Worm (Caenorhabditis elegans) whole organism, L1 larva: ENCODE measurements around the gene C43D7.8.

Experiments used
- ama-1 ChIP-seq: fragments of 150-350 bp; optimal IDR thresholded peaks from 2 replicates; lab custom pipeline; 2014
- blmp-1 ChIP-seq: fragments of 150-350 bp; optimal IDR thresholded peaks from 2 replicates; lab custom pipeline; 2014; ENCODE audit warnings: missing biosample characterization, missing genetic modification characterization
- egl-27 ChIP-seq, 2 experiments: fragments of 150-350 bp in 1 of 2; sonication (generic microtip); optimal IDR thresholded peaks; 3 replicates each; lab custom pipeline; 2017 to 2018; ENCODE audit warnings: missing biosample characterization in 2 of 2, missing genetic modification characterization in 2 of 2, missing genetic modification reagents in 2 of 2
- elt-3 ChIP-seq, 6 experiments: fragments of 150-350 bp in 1 of 6; sonication (generic microtip); optimal IDR thresholded peaks; 2 replicates each; lab custom pipeline; 2017 to 2018; ENCODE audit warnings: missing biosample characterization in 6 of 6, missing genetic modification characterization in 6 of 6, inconsistent platforms in 1 of 6
- nhr-11 ChIP-seq: fragments of 150-350 bp; optimal IDR thresholded peaks from 2 replicates; lab custom pipeline; 2014; ENCODE audit warnings: missing biosample characterization, missing genetic modification characterization
- nhr-237 ChIP-seq: fragments of 150-350 bp; optimal IDR thresholded peaks from 2 replicates; lab custom pipeline; 2014; ENCODE audit warnings: missing biosample characterization, missing genetic modification characterization
- nhr-77 ChIP-seq: fragments of 150-350 bp; optimal IDR thresholded peaks from 2 replicates; lab custom pipeline; 2014; ENCODE audit warnings: missing biosample characterization, missing genetic modification characterization
- snpc-4 ChIP-seq: fragments of 150-350 bp; optimal IDR thresholded peaks from 2 replicates; lab custom pipeline; 2014; ENCODE audit warnings: missing biosample characterization, missing genetic modification characterization
- snu-23 ChIP-seq: sonication (generic microtip); optimal IDR thresholded peaks from 2 replicates; lab custom pipeline; 2016; ENCODE audit warnings: missing genetic modification characterization, missing compliant biosample characterization
- ztf-4 ChIP-seq: fragments of 150-350 bp; optimal IDR thresholded peaks from 2 replicates; lab custom pipeline; 2014; ENCODE audit warnings: missing biosample characterization, missing genetic modification characterization

ce11 chrV:19279888-19280287, 31.4 kb downstream of the C43D7.8 start, which contains the start of gene F21D9.8:
- no peak for TF ChIP-seq egl-27 (tag; optimal IDR thresholded peaks at IDR 0.05; lab: Kevin White, UChicago)
- TF ChIP-seq elt-3 (tag; optimal IDR thresholded peaks at IDR 0.05; lab: Kevin White, UChicago), result no peak
- no peak for TF ChIP-seq snu-23 (GFP tag; lab: Kevin White, UChicago)
- TF ChIP-seq ama-1 (lab: Kevin White, UChicago), result no peak
- TF ChIP-seq snpc-4 (tag; lab: Kevin White, UChicago), result no peak
- no peak for TF ChIP-seq nhr-77 (tag; lab: Kevin White, UChicago)
- TF ChIP-seq ztf-4 (tag; lab: Kevin White, UChicago), result no peak
- no peak for TF ChIP-seq nhr-11 (tag; lab: Kevin White, UChicago)
- no peak for TF ChIP-seq blmp-1 (tag; lab: Kevin White, UChicago)
- TF ChIP-seq nhr-237, result no peak
